Worm (Caenorhabditis elegans): Measurements from ENCODE around the gene fbxb-92.

DNA sequence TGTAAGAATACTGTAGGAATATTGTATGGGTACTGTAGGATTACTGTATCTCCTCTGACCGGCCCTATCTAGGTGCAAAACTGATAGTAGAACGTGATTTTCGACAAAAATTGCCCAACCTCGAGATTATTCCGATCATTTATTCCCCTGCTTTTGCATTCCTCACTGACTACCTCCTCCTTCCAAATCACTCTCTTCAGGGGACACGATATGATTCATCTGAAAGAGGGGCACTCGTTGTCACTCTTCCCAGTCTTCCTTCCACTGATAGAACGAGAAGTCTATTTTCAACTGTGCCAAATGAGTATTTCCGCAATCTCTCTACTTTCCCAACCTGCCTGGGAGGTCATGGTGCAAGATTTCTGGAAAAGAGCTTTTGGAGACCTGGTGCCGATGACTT, 7.7 kb downstream of the fbxb-92 start, which contains the start of gene F12E12.2:
- TF ChIP-seq bed-3 (GFP tag; optimal IDR thresholded peaks at IDR 0.05) (no peak), ces-1 (GFP tag; optimal IDR thresholded peaks at IDR 0.05) (no peak), elt-3 (tag; optimal IDR thresholded peaks at IDR 0.05) (no peak), nhr-237 (tag; optimal IDR thresholded peaks at IDR 0.05) (no peak), lin-13 (tag; optimal IDR thresholded peaks at IDR 0.05) (no peak), sptf-1 (tag; optimal IDR thresholded peaks at IDR 0.05) (no peak), snpc-4 (tag; optimal IDR thresholded peaks at IDR 0.05) (no peak), pha-4 (tag; optimal IDR thresholded peaks at IDR 0.05) (no peak), ztf-11 (tag; optimal IDR thresholded peaks at IDR 0.05) (no peak)
